Worm (Caenorhabditis elegans): Measurements from ENCODE around the gene Y58A7A.4.
A peak's percentile ranks its signal among the peaks of the same experiment; 100 is the strongest.

The Y58A7A.4 gene

DNA sequence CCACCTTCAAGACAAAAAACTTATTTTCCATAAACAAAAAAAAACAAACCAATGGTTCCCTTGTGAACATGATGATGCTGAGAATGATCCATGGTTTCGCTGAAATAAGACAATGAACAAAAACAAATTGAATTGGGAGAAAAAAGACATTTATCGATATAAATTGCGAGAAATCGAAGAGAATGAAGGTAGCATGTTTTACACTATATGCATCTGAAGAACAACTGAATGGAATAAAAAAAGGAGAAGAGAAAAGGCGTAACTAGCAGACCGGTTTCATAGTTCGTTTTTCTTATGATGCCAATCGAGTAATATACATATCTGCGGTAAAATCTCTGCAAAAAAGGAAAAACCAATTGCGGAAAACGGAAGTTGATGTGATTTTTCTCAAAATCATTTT lies 15.4 kb downstream of the Y58A7A.4 start, which contains the start of gene Y58A7A.1:
TSS of gene Y58A7A.1 (minus strand) at position 101 of the 400 bp plus-strand sequence.
- no peak for TF ChIP-seq ZK546.5 (tag; optimal IDR thresholded peaks at IDR 0.05)
- no peak for TF ChIP-seq blmp-1 (tag; optimal IDR thresholded peaks at IDR 0.05; ENCODE audit: insufficient read depth)
- no peak for TF ChIP-seq ztf-4 (tag; optimal IDR thresholded peaks at IDR 0.05)
- no peak for TF ChIP-seq sma-9 (GFP tag; optimal IDR thresholded peaks at IDR 0.05)
- no peak for TF ChIP-seq sma-9 (tag; optimal IDR thresholded peaks at IDR 0.05)
- no peak for TF ChIP-seq nhr-25 (tag; optimal IDR thresholded peaks at IDR 0.05)

DNA sequence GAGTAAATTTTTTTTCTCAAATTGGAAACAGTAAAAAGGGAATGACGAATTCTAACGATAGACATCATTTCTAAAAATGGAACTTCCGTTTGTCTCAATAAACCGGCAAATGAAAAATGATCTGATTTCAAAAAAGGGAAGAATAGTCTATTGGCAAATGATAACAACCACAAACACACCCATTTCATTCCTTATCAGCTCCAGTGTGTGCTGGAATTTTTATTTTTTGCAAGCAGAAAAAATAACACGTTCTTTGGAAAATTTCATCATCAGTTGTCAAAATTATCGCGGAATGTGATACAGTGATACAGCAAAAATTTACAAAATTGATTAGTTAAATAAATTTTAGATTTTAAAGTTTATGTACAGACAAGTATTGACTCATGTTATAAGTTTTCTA lies 17.4 kb downstream of the Y58A7A.4 start:
- peak; percentile 86 for TF ChIP-seq fos-1 (tag; optimal IDR thresholded peaks at IDR 0.05)
- TF ChIP-seq crh-2 (tag; optimal IDR thresholded peaks at IDR 0.05): peak; percentile 58
- TF ChIP-seq nhr-10 (tag; optimal IDR thresholded peaks at IDR 0.05): no peak

DNA sequence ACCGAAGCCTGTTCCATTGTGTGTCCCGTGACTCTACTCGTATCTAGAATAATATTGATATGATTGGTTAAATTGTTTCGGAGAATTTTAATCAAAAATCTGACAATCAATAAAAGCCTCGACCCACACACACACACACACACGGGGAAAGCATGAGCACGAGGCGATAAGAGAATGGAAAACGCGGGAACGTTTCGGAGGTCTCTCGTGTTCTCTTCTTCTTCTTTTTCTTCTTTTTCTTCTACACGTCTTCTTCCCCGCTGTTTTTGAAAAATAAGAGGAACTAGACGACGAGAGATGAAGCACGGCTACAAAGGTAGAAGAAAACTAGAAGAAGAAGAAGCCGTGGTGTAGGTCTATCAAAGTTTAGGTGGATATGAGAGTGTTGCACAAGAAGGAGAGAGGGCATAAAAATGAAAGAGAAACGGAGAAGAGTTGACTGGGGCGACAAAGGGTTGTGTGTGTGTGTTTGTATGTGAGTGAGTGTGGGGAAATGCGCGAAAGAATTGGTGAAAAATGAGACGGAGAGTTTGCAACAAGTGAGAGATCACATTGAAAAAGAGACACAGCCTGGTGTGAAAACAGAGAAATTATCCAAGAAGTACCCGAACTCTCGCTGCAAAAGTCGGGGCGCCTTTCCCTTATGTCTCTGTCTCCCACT lies 19.9 kb downstream of the Y58A7A.4 start, which contains the start of gene mlk-1:
TSS of gene mlk-1 (minus strand) at position 51 of the 661 bp plus-strand sequence.
- TF ChIP-seq unc-62 (GFP tag; optimal IDR thresholded peaks at IDR 0.05): no peak
- peak; percentile 4 to 62 for TF ChIP-seq mdl-1 (tag; optimal IDR thresholded peaks at IDR 0.05)
- peak; percentile 46 for TF ChIP-seq nhr-21 (tag; optimal IDR thresholded peaks at IDR 0.05)
- TF ChIP-seq lin-13 (GFP tag; optimal IDR thresholded peaks at IDR 0.05): peak; percentile 20
- no peak for TF ChIP-seq nhr-11 (tag; optimal IDR thresholded peaks at IDR 0.05)
- peak; percentile 44 for TF ChIP-seq crh-2 (tag; optimal IDR thresholded peaks at IDR 0.05)
- TF ChIP-seq dmd-4 (tag; optimal IDR thresholded peaks at IDR 0.05): no peak
- peak; percentile 77 for TF ChIP-seq blmp-1 (tag; optimal IDR thresholded peaks at IDR 0.05; ENCODE audit: insufficient read depth)
- TF ChIP-seq nhr-6 (tag; optimal IDR thresholded peaks at IDR 0.05): peak; percentile 81
- peak; percentile 86 for TF ChIP-seq F13H6.1 (tag; optimal IDR thresholded peaks at IDR 0.05)
- peak; percentile 60 for TF ChIP-seq sma-9 (GFP tag; optimal IDR thresholded peaks at IDR 0.05)
- TF ChIP-seq sma-9 (tag; optimal IDR thresholded peaks at IDR 0.05): no peak
- TF ChIP-seq ceh-16 (tag; optimal IDR thresholded peaks at IDR 0.05): no peak
- peak; percentile 88 for TF ChIP-seq unc-55 (GFP tag; optimal IDR thresholded peaks at IDR 0.05)
- peak; percentile 43 for TF ChIP-seq fos-1 (tag; optimal IDR thresholded peaks at IDR 0.05)
- TF ChIP-seq nhr-25 (tag; optimal IDR thresholded peaks at IDR 0.05): peak; percentile 70
- TF ChIP-seq lsy-2 (tag; optimal IDR thresholded peaks at IDR 0.05): peak; percentile 17 to 71
- peak; percentile 6 for TF ChIP-seq lin-11 (tag; optimal IDR thresholded peaks at IDR 0.05)
- peak; percentile 86 for TF ChIP-seq nhr-129 (tag; optimal IDR thresholded peaks at IDR 0.05)
- TF ChIP-seq zag-1 (tag; optimal IDR thresholded peaks at IDR 0.05): peak; percentile 40
- TF ChIP-seq ama-1 (optimal IDR thresholded peaks at IDR 0.05): peak; percentile 68
- peak; percentile 82 for TF ChIP-seq C34F6.9 (tag; optimal IDR thresholded peaks at IDR 0.05)
- peak; percentile 73 for TF ChIP-seq Y55F3AM.14 (GFP tag; optimal IDR thresholded peaks at IDR 0.05)
- TF ChIP-seq alr-1 (tag; optimal IDR thresholded peaks at IDR 0.05): no peak

DNA sequence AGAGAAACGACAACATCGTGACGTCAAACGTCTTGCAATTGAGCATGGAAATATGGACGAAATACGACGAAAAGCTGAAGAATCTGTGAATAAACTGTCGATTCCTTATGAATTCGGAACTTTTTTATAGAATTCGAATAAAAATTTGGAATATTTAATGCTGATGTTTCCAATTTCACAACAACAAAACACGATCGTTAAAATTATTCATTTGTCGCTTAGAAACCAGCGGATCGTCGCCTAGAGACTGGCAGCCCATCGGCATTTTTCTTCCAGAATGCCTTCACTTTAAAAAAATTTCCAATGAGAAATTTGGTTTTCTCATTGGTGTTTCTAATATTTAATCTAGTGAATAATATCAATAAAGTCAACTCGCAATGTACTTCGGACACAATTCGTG lies 31.5 kb downstream of the Y58A7A.4 start, which contains the start of gene cwp-4:
TSS of gene cwp-4 (plus strand) at position 301 of the 400 bp plus-strand sequence.
- TF ChIP-seq blmp-1 (tag; optimal IDR thresholded peaks at IDR 0.05; ENCODE audit: insufficient read depth) (no peak), alr-1 (tag; optimal IDR thresholded peaks at IDR 0.05) (no peak), sem-4 (tag; optimal IDR thresholded peaks at IDR 0.05) (no peak), ceh-82 (tag; optimal IDR thresholded peaks at IDR 0.05) (no peak), zag-1 (tag; optimal IDR thresholded peaks at IDR 0.05) (no peak), unc-39 (tag; optimal IDR thresholded peaks at IDR 0.05) (no peak), dmd-4 (tag; optimal IDR thresholded peaks at IDR 0.05) (no peak), lsy-2 (tag; optimal IDR thresholded peaks at IDR 0.05) (no peak), C34F6.9 (tag; optimal IDR thresholded peaks at IDR 0.05) (no peak), sma-3 (GFP tag; optimal IDR thresholded peaks at IDR 0.05) (no peak), unc-62 (GFP tag; optimal IDR thresholded peaks at IDR 0.05) (no peak), ZK546.5 (tag; optimal IDR thresholded peaks at IDR 0.05) (no peak)

DNA sequence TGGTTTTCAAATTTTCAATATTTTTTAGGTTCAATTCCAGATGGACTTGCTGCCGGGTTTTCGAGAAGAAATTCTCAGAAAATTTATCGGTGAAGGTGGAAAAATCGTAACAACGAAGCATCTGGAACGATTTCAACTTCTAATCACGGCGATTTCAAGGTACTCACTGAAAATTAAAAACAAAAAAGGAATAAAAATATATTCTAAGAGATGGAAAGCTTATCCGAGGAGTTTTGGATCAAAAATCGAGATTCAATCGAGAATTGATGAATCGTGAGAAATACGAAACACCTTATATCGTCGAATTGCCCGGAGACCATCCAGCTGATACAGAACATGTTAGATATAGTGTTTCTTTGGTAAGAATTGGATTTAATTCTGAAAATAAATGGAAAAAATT lies 32.6 kb downstream of the Y58A7A.4 start, which contains the start of gene K11D12.12:
TSS of gene K11D12.12 (plus strand) at position 29 of the 400 bp plus-strand sequence.
- TF ChIP-seq sem-4 (tag; optimal IDR thresholded peaks at IDR 0.05) (no peak), elt-3 (tag; optimal IDR thresholded peaks at IDR 0.05) (no peak), nhr-237 (tag; optimal IDR thresholded peaks at IDR 0.05) (no peak), zag-1 (tag; optimal IDR thresholded peaks at IDR 0.05) (no peak), aly-2 (tag; optimal IDR thresholded peaks at IDR 0.05) (no peak), C34F6.9 (tag; optimal IDR thresholded peaks at IDR 0.05) (no peak), elt-1 (tag; optimal IDR thresholded peaks at IDR 0.05) (no peak), fos-1 (tag; optimal IDR thresholded peaks at IDR 0.05) (no peak), gmeb-1 (tag; optimal IDR thresholded peaks at IDR 0.05) (no peak), F13H6.1 (tag; optimal IDR thresholded peaks at IDR 0.05) (no peak), nhr-21 (tag; optimal IDR thresholded peaks at IDR 0.05) (no peak), ama-1 (optimal IDR thresholded peaks at IDR 0.05) (no peak), sma-3 (GFP tag; optimal IDR thresholded peaks at IDR 0.05) (no peak), unc-39 (tag; optimal IDR thresholded peaks at IDR 0.05) (no peak), nhr-12 (tag; optimal IDR thresholded peaks at IDR 0.05) (no peak), dmd-4 (tag; optimal IDR thresholded peaks at IDR 0.05) (no peak)

All from whole organism, L2 larva.